Worm (Caenorhabditis elegans) whole organism, L2 larva: ENCODE measurements around the gene fbxc-20.

Experiments used
- ZK546.5 ChIP-seq: sonication (generic microtip); optimal IDR thresholded peaks from 2 replicates; lab custom pipeline; 2017; ENCODE audit warnings: missing biosample characterization, missing genetic modification characterization
- blmp-1 ChIP-seq: sonication (generic microtip); optimal IDR thresholded peaks from 2 replicates; lab custom pipeline; 2017; ENCODE audit warnings: missing genetic modification characterization, mild to moderate bottlenecking, missing compliant biosample characterization, antibody characterized with exemption, moderate library complexity; ENCODE audit not compliant: insufficient read depth
- dmd-4 ChIP-seq: sonication (generic microtip); optimal IDR thresholded peaks from 2 replicates; lab custom pipeline; 2017; ENCODE audit warnings: missing biosample characterization, missing genetic modification characterization
- fos-1 ChIP-seq: fragments of 150-350 bp; optimal IDR thresholded peaks from 2 replicates; lab custom pipeline; 2014; ENCODE audit warnings: missing biosample characterization, missing genetic modification characterization
- nhr-12 ChIP-seq: fragments of 150-350 bp; optimal IDR thresholded peaks from 2 replicates; lab custom pipeline; 2014; ENCODE audit warnings: missing biosample characterization, missing genetic modification characterization
- nhr-23 ChIP-seq: fragments of 150-350 bp; optimal IDR thresholded peaks from 2 replicates; lab custom pipeline; 2014; ENCODE audit warnings: missing biosample characterization, missing genetic modification reagents, missing genetic modification characterization
- sma-3 ChIP-seq: sonication (generic microtip); optimal IDR thresholded peaks from 2 replicates; lab custom pipeline; 2016; ENCODE audit warnings: missing genetic modification reagents, missing genetic modification characterization, missing compliant biosample characterization
- sma-9 ChIP-seq, 2 experiments: fragments of 150-350 bp in 1 of 2; sonication (generic microtip) in 1 of 2; optimal IDR thresholded peaks; 2 replicates each; lab custom pipeline; 2014 to 2016; ENCODE audit warnings: missing genetic modification characterization in 2 of 2, mild to moderate bottlenecking in 1 of 2, missing biosample characterization in 1 of 2, missing compliant biosample characterization in 1 of 2, missing genetic modification reagents in 1 of 2, moderate library complexity in 1 of 2
- unc-62 ChIP-seq: fragments of 150-350 bp; optimal IDR thresholded peaks from 2 replicates; lab custom pipeline; 2014; ENCODE audit warnings: missing biosample characterization, missing genetic modification reagents, missing genetic modification characterization

DNA sequence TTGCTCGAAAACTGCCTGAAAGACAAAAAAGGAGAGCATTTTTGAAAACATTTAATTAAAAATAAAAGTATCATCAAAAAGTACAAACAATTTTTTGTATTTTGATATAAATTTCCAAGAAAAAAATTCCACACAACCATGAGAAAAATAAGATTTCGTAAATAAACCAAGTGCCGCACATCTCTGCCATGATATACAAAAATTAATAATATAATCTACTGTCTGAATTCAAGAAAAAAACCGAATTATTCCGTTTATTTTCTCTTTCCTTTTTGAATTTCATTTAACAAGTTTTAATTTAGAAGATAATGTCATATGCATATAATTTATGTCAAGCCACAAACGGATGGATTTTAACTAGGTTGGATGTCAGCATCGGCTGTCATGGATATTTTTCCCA lies 3.0 kb downstream of the fbxc-20 start, which contains the start of gene F42G2.2:
- TF ChIP-seq blmp-1 (tag; lab: Kevin White, UChicago), result no peak
- no peak for TF ChIP-seq nhr-23 (tag; lab: Kevin White, UChicago)
- no peak for TF ChIP-seq dmd-4 (tag; lab: Kevin White, UChicago)
- no peak for TF ChIP-seq fos-1
- TF ChIP-seq unc-62 (GFP tag; lab: Kevin White, UChicago), result no peak
- TF ChIP-seq sma-9 (GFP tag; optimal IDR thresholded peaks at IDR 0.05; lab: Kevin White, UChicago), result no peak
- no peak for TF ChIP-seq sma-9 (tag; optimal IDR thresholded peaks at IDR 0.05; lab: Kevin White, UChicago)
- TF ChIP-seq sma-3 (GFP tag; lab: Kevin White, UChicago), result no peak
- TF ChIP-seq nhr-12 (tag; lab: Kevin White, UChicago), result no peak
- no peak for TF ChIP-seq ZK546.5 (tag; lab: Kevin White, UChicago)
